Worm (Caenorhabditis elegans) whole organism, young adult: ENCODE measurements around the gene B0507.6.

Source experiments
- F57C9.4 ChIP-seq: sonication (generic microtip); optimal IDR thresholded peaks from 2 replicates; lab custom pipeline; 2017; ENCODE audit warnings: mild to moderate bottlenecking, missing genetic modification characterization, missing compliant biosample characterization
- K11D2.4 ChIP-seq: fragments of 200-800 bp; sonication (Bioruptor generic); IDR thresholded peaks from 2 replicates; pipeline ENCODE4 v1.3.6; 2022; ENCODE audit warnings: missing genetic modification reagents, missing genetic modification characterization, missing compliant biosample characterization
- aptf-3 ChIP-seq: fragments of 200-800 bp; sonication (Bioruptor generic); IDR thresholded peaks from 2 replicates; pipeline ENCODE4 v1.3.6; 2022; ENCODE audit warnings: missing genetic modification characterization, missing compliant biosample characterization
- cebp-1 ChIP-seq, 2 experiments: fragments of 200-800 bp in 1 of 2; sonication (Bioruptor generic) in 1 of 2; sonication (generic microtip) in 1 of 2; IDR thresholded peaks in 1 of 2; optimal IDR thresholded peaks in 1 of 2; 2 replicates each; pipeline versions ENCODE4 v1.3.6 to Lab custom; 2017 to 2022; ENCODE audit warnings: missing compliant biosample characterization in 2 of 2, missing genetic modification characterization in 2 of 2, mild to moderate bottlenecking in 1 of 2, missing genetic modification reagents in 1 of 2, moderate library complexity in 1 of 2
- fkh-3 ChIP-seq: sonication (generic microtip); optimal IDR thresholded peaks from 2 replicates; lab custom pipeline; 2016; ENCODE audit warnings: mild to moderate bottlenecking, missing genetic modification characterization, missing compliant biosample characterization
- gei-17 ChIP-seq: fragments of 200-800 bp; sonication (Bioruptor generic); optimal IDR thresholded peaks from 2 replicates; lab custom pipeline; 2018; ENCODE audit warnings: mild to moderate bottlenecking, missing genetic modification characterization, missing compliant biosample characterization
- snpc-3.4 ChIP-seq: sonication (generic microtip); optimal IDR thresholded peaks from 2 replicates; lab custom pipeline; 2017; ENCODE audit warnings: missing genetic modification characterization, mild to moderate bottlenecking, missing compliant biosample characterization, antibody characterized with exemption, moderate library complexity, missing genotype, missing genetic modification reagents

DNA sequence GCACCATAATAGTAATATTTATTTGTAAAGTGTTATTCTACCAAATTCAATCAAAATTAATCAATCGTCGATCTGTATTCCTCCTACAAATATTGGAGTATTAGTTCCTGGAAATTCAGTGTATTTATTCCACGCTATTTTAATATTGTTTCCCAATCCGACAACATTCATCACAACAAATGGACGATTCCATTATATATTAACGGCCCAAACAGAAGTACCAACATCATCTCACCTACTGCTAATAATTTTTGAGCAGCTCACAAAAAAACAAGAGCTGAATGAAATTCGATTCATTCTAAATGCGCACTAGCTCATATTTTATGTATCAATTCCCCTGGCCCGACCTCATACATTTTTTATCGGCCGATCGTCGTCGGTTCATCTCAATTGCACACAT, 21.1 kb downstream of the B0507.6 start:
- no peak for TF ChIP-seq snpc-3.4
- TF ChIP-seq cebp-1 (GFP tag; IDR thresholded peaks at IDR 0.05; lab: Robert Waterston, UW) = no peak
- TF ChIP-seq cebp-1 (tag; optimal IDR thresholded peaks at IDR 0.05; lab: Kevin White, UChicago) = no peak
- no peak for TF ChIP-seq F57C9.4 (tag; lab: Kevin White, UChicago)
- TF ChIP-seq K11D2.4 (GFP tag; lab: Robert Waterston, UW) = no peak
- no peak for TF ChIP-seq gei-17 (GFP tag; lab: Kevin White, UChicago)
- no peak for TF ChIP-seq aptf-3 (GFP tag; lab: Robert Waterston, UW)
- TF ChIP-seq fkh-3 (tag; lab: Kevin White, UChicago) = no peak
